Fruit fly (Drosophila melanogaster): ENCODE results near the gene CG14207.
A peak's percentile ranks its signal among the peaks of the same experiment; 100 is the strongest.

CG14207 gene

DNA sequence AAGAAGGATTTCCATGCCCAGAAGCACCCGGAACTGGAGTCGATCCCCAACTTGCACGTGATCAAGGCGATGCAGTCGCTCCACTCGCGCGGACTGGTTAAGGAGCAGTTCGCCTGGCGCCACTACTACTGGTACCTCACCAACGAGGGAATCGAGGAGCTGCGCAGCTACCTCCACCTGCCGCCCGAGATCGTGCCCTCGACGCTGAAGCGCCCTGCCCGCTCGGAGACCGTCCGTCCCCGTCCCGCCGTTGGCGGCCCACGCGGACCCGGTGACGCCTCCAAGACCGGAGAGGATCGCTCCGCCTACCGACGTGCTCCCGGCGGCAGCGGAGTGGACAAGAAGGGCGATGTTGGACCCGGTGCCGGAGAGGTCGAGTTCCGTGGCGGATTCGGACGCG, 6.5 kb upstream of the CG14207 start:
- no peak for TF ChIP-seq noc (tag; optimal IDR thresholded peaks at IDR 0.05)

DNA sequence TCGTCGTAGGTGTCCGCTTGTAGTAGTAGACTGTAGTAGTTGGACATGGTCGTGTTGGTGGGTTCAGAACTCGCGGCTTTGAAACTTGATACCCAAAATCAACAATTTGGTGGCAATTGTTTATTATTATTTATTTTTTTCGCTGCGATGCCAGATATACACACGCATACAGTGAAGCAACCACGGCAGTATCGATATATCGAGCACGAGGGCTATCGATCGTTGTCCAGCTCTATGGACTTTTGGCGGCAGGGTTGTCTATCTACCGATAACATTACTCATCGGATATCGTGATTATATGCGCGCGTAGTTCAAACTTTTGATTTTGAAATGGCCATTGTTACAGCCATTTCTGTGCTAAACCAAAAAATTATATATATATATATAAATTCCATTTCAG, 3.4 kb upstream of the CG14207 start, which contains the start of gene CG14220:
Gene CG14220 (minus strand): TSS at position 208 of the 400 bp plus-strand sequence.
- TF ChIP-seq noc (tag; optimal IDR thresholded peaks at IDR 0.05): no peak

DNA sequence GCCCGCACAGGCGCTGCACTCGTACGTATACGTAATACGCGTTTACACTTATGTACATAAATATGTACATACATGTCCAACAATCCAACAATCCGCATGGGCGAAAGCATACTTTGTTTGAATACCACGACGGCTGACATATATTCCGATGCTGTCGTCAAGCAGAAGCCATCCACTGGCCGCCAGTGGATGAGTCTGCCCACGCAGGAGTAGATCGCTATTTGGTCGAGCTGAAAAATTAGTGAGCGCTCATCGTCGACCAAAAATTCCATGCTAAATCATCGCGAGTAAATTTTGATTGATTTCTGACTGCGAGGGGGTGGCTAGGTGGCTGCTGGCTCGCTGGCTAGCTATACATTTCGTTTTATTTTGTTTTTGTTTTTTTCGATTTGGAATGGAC, 2.5 kb upstream of the CG14207 start:
- TF ChIP-seq noc (tag; optimal IDR thresholded peaks at IDR 0.05): no peak

DNA sequence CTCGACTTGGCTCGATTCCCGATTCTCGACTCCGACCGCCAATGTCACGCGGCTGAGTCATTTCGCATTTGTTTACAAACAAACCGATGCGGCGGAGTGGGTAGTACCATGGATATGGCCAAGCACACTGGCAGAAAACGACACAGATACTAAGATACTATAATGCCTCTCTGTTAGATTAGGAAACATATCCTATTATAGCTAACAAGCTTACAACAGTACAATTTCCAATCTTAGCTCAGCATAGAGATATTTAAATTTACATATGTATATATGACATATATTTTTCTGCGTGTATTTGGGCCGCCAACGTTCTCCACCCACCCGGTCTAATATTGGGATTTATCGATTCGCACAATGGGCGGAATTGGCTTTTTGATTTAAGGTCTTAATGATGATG, 1.0 kb upstream of the CG14207 start:
- TF ChIP-seq noc (tag; optimal IDR thresholded peaks at IDR 0.05): peak; percentile 66

DNA sequence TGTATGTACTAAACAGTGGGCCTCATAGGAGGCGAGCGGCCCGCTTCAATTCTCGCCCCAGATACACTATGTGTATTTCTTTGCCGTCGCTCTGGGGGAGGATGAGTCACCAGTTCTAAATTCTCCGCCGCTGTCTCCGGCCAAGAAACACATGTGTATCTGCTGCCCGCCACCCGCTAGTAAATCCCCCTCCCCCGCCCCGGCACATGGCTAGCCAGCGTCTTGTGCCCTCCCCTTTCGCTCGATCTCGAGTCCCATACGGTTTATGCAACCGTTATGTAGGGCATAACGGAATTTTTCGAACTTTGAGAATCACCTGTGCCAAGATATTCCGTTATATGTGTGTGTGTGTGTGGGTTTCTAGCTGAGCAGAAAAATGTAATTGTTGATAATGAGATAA, 916 bp downstream of the CG14207 start:
- no peak for TF ChIP-seq noc (tag; optimal IDR thresholded peaks at IDR 0.05)

DNA sequence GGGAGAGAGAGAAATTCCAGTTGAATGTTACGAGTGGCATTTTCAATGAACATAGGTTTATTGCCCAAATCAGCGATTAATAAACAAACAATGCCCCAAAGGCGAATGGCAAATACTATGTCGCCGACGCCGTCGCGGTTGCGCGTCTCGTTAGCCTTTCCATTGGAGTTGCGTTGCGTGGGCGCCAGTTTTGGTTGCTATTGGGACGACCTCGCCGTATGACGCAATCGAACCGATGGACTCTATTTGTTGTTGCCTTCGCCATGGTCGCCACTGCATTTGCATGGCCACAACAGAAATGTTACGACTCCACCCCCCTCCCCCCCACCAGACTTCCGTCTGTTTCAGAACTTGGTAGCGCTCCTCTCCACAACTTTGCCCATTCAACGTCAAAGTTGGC, 1.6 kb downstream of the CG14207 start:
- no peak for TF ChIP-seq noc (tag; optimal IDR thresholded peaks at IDR 0.05)

DNA sequence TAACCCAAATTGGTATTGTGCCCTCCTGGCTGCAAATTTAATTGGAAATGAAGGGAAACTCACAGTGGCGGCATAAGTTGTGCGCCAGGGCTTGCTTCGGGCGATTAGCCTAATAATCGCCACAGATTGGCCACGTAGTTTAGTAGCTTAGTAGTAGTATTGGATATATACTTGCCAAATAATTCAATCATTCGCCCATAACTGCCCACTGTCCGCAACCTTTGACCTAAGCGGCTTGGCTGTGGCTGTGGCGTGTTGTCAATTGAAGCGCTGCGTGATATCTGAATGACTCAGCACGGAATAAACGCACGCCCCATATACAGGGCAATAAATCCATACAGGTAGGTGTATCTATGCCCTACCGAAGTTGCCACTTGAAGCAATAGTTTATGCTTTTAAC, 2.0 kb downstream of the CG14207 start:
- TF ChIP-seq noc (tag; optimal IDR thresholded peaks at IDR 0.05): no peak

DNA sequence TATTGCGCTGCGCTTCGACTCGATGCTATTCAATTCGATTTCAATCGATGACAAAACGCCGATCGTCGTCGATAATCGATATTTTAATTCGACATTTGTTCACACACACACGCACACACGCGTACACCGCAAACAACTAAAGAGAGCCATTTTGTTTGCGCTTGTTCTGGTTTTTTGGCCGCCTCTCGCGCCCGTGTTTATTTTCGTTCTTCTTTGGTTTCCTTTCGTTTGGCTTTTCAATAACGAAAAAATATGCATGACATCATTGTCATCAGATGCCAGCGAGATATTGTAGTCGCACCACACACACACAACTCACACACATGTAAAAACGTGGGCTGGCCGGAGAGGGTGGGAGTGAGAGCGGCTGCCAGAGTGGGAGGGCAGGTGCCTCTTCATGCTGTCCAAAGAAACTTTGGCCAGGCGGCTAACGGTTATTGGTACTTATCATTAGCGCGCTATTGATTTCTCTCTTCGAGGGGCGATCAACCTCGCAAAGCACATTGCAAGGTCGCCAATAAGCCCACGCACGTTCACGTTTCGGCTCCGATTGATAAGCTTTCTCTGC, 3.1 kb downstream of the CG14207 start:
- peak; percentile 57 for TF ChIP-seq noc (tag; optimal IDR thresholded peaks at IDR 0.05)

DNA sequence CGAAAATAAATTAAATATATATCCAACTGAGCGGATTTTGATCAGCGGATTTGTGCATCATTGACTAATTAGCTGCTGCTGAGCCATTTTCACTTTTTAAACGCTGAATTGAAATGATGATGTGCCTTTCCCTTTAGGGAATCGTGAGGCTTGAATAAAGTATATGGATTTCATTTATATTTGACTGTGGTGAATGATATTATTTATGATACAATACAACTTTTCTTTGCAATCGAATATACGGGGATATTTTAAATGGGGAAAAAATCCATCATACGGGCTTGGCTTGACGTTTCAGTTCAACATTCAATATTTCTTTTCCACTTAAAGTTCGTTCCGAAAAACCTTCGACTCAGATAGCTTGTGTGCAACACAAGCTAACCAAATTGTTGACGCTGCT, 6.2 kb downstream of the CG14207 start, which contains the start of the genes Shawn and Tyler:
Gene Shawn (plus strand): TSS at position 301 of the 400 bp plus-strand sequence.
Gene Tyler (plus strand): TSS at position 301 of the 400 bp plus-strand sequence.
- TF ChIP-seq noc (tag; optimal IDR thresholded peaks at IDR 0.05): no peak

DNA sequence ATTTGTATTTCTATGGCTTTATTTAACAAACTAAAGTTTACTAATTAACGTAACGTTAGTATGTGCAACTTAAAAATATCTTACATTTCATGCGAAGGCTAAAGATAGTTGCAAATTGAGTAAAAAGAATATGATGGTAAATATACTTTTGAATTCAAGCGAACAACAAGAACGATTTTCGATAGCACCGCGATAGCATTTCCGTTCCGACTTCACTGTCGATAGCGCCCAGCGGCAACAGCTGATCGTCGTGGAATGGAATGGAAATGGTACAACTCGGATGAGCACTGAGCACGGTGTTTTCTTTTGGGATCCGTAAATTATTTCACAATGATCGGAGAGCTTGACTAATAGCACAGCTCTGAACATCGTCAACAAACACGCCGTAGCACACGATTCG, 8.5 kb downstream of the CG14207 start:
- TF ChIP-seq noc (tag; optimal IDR thresholded peaks at IDR 0.05): no peak

DNA sequence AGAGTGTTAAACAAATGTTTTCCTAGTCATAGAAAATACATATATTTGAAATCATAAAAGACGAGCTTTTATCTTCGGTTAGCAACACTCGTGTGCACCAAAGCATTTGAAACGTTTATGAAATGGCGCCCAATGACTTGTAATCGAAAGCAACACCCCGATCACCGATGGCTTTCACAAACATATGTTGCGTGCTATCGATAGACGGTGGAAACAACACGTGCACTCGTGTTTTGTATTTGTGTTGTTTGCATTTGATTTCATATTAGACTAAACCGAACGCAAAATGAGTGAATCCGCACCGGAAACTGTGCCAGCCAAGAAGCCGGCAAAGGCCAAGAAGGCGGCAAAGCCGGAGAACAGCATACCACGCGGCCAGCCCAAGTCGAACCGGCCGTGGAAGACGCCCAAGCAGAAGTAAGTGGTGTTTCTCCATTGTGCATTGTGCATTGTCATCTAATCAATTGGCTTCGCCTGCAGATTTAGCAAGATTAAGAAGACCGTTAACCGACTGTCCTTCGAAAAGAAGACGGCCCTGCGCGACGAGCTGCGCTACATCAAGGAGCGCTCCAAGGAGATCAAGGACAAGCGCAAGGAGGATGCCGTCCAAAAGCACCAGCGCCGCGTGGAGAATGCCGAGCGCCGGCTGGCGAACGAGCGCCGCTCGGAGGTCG, 11.1 kb downstream of the CG14207 start, which contains the start of gene CG14210:
Gene CG14210 (plus strand): TSS at position 207 of the 674 bp plus-strand sequence.
- no peak for TF ChIP-seq noc (tag; optimal IDR thresholded peaks at IDR 0.05)

DNA sequence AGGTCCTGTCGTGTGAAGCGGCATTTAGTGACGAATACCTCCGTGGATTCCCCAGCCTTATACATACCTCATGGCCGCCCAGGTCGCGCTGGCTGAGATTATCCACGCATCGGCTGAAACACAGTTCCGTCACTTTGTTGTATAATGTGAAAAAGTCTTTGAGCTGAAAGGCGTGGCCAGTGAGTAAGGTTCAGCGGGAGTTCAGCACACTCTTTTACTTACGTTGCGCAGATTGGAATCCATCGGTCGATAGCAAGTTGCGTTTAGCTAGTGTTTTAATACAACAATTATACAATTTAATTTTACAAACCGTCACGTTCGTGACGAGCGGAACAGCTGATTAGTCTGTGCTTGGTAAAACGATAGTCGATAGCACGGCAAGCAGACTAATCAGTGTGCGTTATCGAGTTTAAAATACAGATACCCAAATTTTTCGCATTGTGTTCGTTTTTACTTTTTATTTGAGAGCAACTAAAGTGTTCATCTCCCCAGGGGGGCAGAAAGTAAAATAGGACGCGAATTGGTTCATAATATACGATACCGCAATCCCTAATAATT, 13.3 kb downstream of the CG14207 start, which contains the start of the genes Pstk and Tim9b:
Gene Pstk (minus strand): TSS at position 355 of the 558 bp plus-strand sequence.
Gene Tim9b (minus strand): TSS at position 355 of the 558 bp plus-strand sequence.
- TF ChIP-seq noc (tag; optimal IDR thresholded peaks at IDR 0.05): no peak

DNA sequence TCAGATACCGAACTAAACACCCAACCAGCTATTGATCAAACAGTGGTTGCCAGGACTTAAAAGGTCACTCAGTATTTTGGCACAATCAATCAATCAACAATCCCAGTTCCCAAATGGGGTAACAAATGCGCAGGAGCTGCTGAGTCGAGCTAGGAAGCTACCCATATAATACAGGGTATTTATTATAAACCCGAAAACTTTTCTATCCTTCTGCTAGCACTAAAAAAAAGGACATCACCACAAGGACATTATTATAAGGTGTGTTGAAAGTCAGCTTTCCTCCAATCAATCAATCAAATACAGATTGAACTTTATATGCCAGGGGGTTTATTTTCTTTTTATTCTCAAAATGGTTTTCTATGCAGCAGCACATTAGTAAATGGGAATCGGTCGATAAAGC, 16.1 kb downstream of the CG14207 start, which contains the start of gene CG14221:
Gene CG14221 (minus strand): TSS at position 101 of the 400 bp plus-strand sequence.
- TF ChIP-seq noc (tag; optimal IDR thresholded peaks at IDR 0.05): no peak

DNA sequence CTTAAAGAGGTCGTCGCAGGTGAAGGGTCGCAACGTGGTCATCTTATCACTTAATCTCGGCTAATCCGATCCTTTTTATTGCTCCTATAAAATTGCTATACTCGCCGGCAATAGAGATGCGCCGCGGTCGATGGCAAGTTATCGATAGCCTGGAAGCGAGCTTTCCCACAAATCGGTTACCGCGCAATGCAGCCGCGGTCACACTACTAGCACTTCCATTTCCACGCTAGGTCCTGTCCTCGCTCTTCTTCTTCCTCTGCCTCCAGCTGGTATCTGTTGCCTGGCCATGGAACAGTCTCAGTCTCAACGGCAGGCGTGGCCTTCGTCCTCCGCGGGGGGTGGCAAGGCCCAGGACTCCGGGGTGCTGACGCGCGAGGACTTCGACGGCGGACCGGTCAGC, 17.9 kb downstream of the CG14207 start, which contains the start of the genes Naa20A and MKP-4:
Gene Naa20A (minus strand): TSS at position 151 of the 400 bp plus-strand sequence.
Gene MKP-4 (plus strand): TSS at position 191 of the 400 bp plus-strand sequence.
- TF ChIP-seq noc (tag; optimal IDR thresholded peaks at IDR 0.05): no peak

DNA sequence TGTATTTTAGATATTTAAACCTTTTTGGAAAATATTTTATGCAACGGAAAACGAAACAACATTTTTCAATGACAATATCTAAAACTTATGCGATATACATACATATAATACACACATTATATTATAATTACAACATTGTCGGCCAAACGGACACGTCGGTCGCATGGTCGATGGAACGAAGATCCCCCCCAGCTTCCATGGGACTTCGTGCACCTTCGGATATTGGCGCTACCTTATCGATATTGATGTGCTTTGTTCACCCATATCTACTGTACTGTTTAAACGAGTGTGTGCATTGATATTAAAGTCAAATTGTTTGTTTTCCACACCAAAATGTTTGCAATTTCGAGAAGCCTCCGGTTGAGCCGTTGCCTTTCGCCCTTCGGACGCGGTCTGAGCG, 20.4 kb downstream of the CG14207 start, which contains the start of gene CG14212:
Gene CG14212 (plus strand): TSS at position 301 of the 400 bp plus-strand sequence.
- TF ChIP-seq noc (tag; optimal IDR thresholded peaks at IDR 0.05): no peak

DNA sequence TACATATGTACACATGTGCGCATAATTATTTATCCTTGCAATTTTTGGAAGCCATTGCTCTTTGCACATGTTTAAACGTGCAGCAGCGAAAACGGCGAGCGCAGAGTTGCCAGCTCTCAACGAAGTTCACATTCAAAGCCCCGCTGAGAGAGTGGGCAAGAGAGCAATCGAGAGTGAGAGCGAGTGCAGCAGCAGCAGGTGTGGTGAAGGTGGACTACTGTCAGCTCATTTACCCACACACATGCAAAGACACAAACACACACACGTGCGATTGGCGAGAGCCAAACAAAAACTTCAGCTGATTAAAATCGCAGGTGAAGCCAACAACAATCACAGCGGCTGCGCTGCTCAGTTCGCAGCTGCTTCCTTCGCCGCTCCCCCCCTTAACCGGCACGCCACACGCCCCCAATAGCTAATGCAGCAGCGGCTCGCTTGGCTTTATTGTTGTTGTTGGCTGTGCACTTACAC, 26.4 kb downstream of the CG14207 start:
- TF ChIP-seq noc (tag; optimal IDR thresholded peaks at IDR 0.05): no peak

Measured in whole organism, larva.